Fruit fly (Drosophila melanogaster) whole organism, wandering third instar larva: Measurements from ENCODE around the gene robo2.

Source experiments
- Rel ChIP-seq, 2 experiments: fragments of 200-800 bp; sonication (Bioruptor generic) in 1 of 2; optimal IDR thresholded peaks; 2 replicates in 1 of 2; 3 replicates in 1 of 2; lab custom pipeline; 2016 to 2019; ENCODE audit warnings: mild to moderate bottlenecking in 2 of 2, missing biosample characterization in 2 of 2, missing genetic modification characterization in 2 of 2, moderate library complexity in 1 of 2
- fru ChIP-seq: fragments of 200-800 bp; sonication (Bioruptor generic); optimal IDR thresholded peaks from 3 replicates; lab custom pipeline; 2016; ENCODE audit warnings: missing biosample characterization, mild to moderate bottlenecking, missing genetic modification characterization
- sage ChIP-seq: fragments of 200-800 bp; sonication (Bioruptor generic); optimal IDR thresholded peaks from 2 replicates; lab custom pipeline; 2016; ENCODE audit warnings: missing biosample characterization, mild to moderate bottlenecking, missing genetic modification characterization

DNA sequence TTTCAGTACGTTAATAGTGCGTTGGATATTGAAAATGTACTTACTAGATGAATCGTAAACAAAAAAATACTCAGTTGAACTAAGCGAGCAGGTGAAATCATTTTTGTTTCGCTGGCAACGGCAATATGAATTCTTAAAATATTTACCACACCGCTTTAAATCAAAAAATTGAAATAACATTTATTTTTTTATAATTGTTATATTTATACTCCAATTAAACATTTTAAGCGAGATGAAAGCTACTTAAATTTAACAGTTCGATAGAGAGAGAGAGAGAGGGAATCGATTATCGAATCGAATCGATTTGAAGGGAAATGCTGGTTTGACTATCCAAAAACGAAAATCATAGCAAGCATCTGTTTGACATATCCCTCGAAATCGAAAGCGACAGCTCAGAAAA lies 76.2 kb downstream of the robo2 start, which contains the start of the genes CG33922 and Cdlc2:
- TF ChIP-seq Rel (GFP tag; optimal IDR thresholded peaks at IDR 0.05; lab: Kevin White, UChicago) (no peak), Rel (tag; optimal IDR thresholded peaks at IDR 0.05; lab: Kevin White, UChicago) (no peak), sage (GFP tag; lab: Kevin White, UChicago) (no peak), fru (GFP tag; lab: Kevin White, UChicago) (no peak)
